Worm (Caenorhabditis elegans) whole organism, L1 larva: ENCODE data around the gene parp-2.

Experiments
- blmp-1 ChIP-seq: fragments of 150-350 bp; optimal IDR thresholded peaks from 2 replicates; lab custom pipeline; 2014; ENCODE audit warnings: missing biosample characterization, missing genetic modification characterization
- lin-13 ChIP-seq: fragments of 150-350 bp; optimal IDR thresholded peaks from 2 replicates; lab custom pipeline; 2014; ENCODE audit warnings: missing biosample characterization, missing genetic modification reagents, missing genetic modification characterization

DNA sequence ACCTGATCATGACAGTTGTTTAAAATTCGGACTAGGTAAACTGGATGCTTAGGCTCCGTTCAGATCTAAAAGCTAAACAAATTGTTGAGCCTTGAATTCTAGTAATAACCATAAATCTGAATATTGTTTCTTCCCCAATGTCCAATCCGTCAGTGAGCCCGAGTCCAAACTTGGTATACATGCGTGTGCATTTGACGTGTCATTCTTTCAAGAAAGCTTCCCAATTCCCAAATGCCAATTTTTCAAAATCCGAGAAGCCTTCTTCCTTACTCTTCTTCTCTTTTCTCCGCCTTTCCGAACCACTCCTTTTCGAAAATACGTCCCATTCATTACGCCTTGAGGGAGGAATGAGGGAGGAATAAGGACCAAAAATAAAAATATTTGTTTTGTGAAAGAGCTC is 16.1 kb upstream of the parp-2 start:
- TF ChIP-seq blmp-1 (no peak), lin-13 (GFP tag; lab: Kevin White, UChicago) (no peak)
